Fruit fly (Drosophila melanogaster) whole organism, wandering third instar larva: ENCODE results near the gene CG43367.

ENCODE experiments used
- Dif ChIP-seq: fragments of 200-275, 200-300 bp; sonication (Bioruptor generic); optimal IDR thresholded peaks from 2 replicates; lab custom pipeline; 2018; ENCODE audit warnings: missing biosample characterization, missing genetic modification characterization; ENCODE audit not compliant: partially characterized antibody
- pan ChIP-seq: fragments of >200 bp; optimal IDR thresholded peaks from 2 replicates; lab custom pipeline; 2017
- psq ChIP-seq: fragments of 200-800 bp; sonication (Bioruptor generic); optimal IDR thresholded peaks from 3 replicates; lab custom pipeline; 2017; ENCODE audit warnings: missing biosample characterization, mild to moderate bottlenecking, missing genetic modification characterization, moderate library complexity

The CG43367 gene

DNA sequence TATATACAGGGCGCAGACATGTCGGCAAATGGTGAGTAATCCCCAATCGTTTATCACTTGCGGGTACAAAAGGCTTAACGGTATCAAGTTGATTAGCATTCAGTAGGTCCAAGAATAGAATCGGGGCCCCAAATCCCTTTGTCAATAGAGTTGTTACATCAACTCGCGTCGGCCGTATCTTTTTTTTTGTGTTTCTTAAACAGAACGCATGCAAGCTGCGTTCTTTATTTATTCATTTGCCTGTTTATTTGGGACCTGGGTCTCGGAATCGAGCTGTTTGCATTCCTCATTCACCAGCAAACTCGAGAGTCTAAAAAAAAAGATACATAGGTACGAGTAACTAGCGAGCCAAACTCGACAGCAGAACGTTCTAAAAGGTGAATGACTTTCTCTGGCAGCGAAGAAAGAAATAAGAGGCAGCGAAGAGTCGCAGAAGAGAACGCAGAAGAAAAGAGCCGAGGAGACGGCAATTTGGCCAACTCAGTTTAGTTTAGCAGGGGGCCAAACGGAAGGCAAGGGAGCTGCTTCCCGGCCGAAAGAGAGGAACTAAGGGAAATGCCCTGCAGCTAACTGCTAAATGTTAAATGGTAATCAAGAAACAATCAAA is 78.5 kb downstream of the CG43367 start:
- TF ChIP-seq psq: peak; percentile 10
- TF ChIP-seq Dif (GFP tag; lab: Kevin White, UChicago): no peak
- TF ChIP-seq pan (lab: Kevin White, UChicago): no peak
